Worm (Caenorhabditis elegans): ENCODE data around the gene F33C8.2.

- TF ChIP-seq flt-1 (GFP tag; IDR thresholded peaks at IDR 0.05) (no peak), sea-1 (GFP tag; conservative IDR thresholded peaks at IDR 0.05) (no peak), ceh-13 (GFP tag; optimal IDR thresholded peaks at IDR 0.05) (no peak), hnd-1 (tag; optimal IDR thresholded peaks at IDR 0.05) (no peak), ceh-36 (tag; optimal IDR thresholded peaks at IDR 0.05) (no peak), hmg-4 (GFP tag; optimal IDR thresholded peaks at IDR 0.05) (no peak), ama-1 (optimal IDR thresholded peaks at IDR 0.05) (no peak), ets-7 (tag; optimal IDR thresholded peaks at IDR 0.05) (no peak), aly-1 (tag; optimal IDR thresholded peaks at IDR 0.05) (no peak), scrt-1 (GFP tag; IDR thresholded peaks at IDR 0.05) (no peak), tbx-37 (GFP tag; conservative IDR thresholded peaks at IDR 0.05) (no peak), B0310.2 (tag; optimal IDR thresholded peaks at IDR 0.05) (no peak), hmbx-1 (tag; optimal IDR thresholded peaks at IDR 0.05) (no peak)
Observed at ce11 chrX:14759549-14759948, 38.4 kb downstream of the F33C8.2 start.
